Fruit fly (Drosophila melanogaster) whole organism, embryonic: ENCODE results near the gene CG42728.

ENCODE experiments used
- Adf1 ChIP-seq: fragments of 200-800 bp; sonication (Bioruptor generic); IDR thresholded peaks from 2 replicates; pipeline ENCODE4 v1.3.6; 2022; ENCODE audit warnings: missing biosample characterization, missing genetic modification characterization
- Bteb2 ChIP-seq: fragments of 200-800 bp; sonication (Bioruptor generic); optimal IDR thresholded peaks from 2 replicates; lab custom pipeline; 2016; ENCODE audit warnings: missing biosample characterization, missing genetic modification characterization
- CG10543 ChIP-seq: fragments of 200-800 bp; sonication (Bioruptor generic); optimal IDR thresholded peaks from 3 replicates; lab custom pipeline; 2017; ENCODE audit warnings: missing biosample characterization, mild to moderate bottlenecking, missing genetic modification characterization, moderate library complexity
- CG10959 ChIP-seq: fragments of 200-800 bp; sonication (Bioruptor generic); IDR thresholded peaks from 2 replicates; pipeline ENCODE4 v1.3.6; 2022; ENCODE audit warnings: missing biosample characterization, missing genetic modification characterization
- CG11695 ChIP-seq: fragments of 200-800 bp; sonication (Bioruptor generic); IDR thresholded peaks from 3 replicates; pipeline ENCODE4 v1.3.6; 2022; ENCODE audit warnings: missing biosample characterization, missing genetic modification characterization
- CG13424 ChIP-seq: fragments of 200-800 bp; sonication (Bioruptor generic); optimal IDR thresholded peaks from 2 replicates; lab custom pipeline; 2019; ENCODE audit warnings: missing biosample characterization, mild to moderate bottlenecking, missing genetic modification characterization, moderate library complexity
- CG15601 ChIP-seq: fragments of 200-800 bp; sonication (Bioruptor generic); optimal IDR thresholded peaks from 3 replicates; lab custom pipeline; 2019; ENCODE audit warnings: missing biosample characterization, mild to moderate bottlenecking, missing genetic modification characterization, moderate library complexity
- CG1602 ChIP-seq: fragments of 200-800 bp; sonication (Bioruptor generic); optimal IDR thresholded peaks from 3 replicates; lab custom pipeline; 2016; ENCODE audit warnings: missing biosample characterization, missing genetic modification characterization
- CG18599 ChIP-seq: fragments of 200-800 bp; sonication (Bioruptor generic); optimal IDR thresholded peaks from 3 replicates; lab custom pipeline; 2017; ENCODE audit warnings: missing biosample characterization, missing genetic modification characterization, mild to moderate bottlenecking, moderate library complexity, missing genetic modification reagents
- CG2202 ChIP-seq: fragments of 200-800 bp; sonication (Bioruptor generic); optimal IDR thresholded peaks from 2 replicates; lab custom pipeline; 2018; ENCODE audit warnings: missing biosample characterization, mild to moderate bottlenecking, missing genetic modification characterization
- CG30403 ChIP-seq: fragments of 200-800 bp; sonication (Bioruptor generic); optimal IDR thresholded peaks from 3 replicates; lab custom pipeline; 2016; ENCODE audit warnings: missing biosample characterization, missing genetic modification characterization
- CG3065 ChIP-seq: fragments of 200-800 bp; sonication (Bioruptor generic); optimal IDR thresholded peaks from 2 replicates; lab custom pipeline; 2016; ENCODE audit warnings: missing biosample characterization, missing genetic modification characterization
- CG4404 ChIP-seq: fragments of 200-800 bp; sonication (Bioruptor generic); IDR thresholded peaks from 2 replicates; pipeline ENCODE4 v1.3.6; 2022; ENCODE audit warnings: missing biosample characterization, missing genetic modification characterization
- CG6654 ChIP-seq: fragments of 200-800 bp; sonication (Bioruptor generic); optimal IDR thresholded peaks from 2 replicates; lab custom pipeline; 2017; ENCODE audit warnings: missing biosample characterization, mild to moderate bottlenecking, missing genetic modification characterization
- CG6765 ChIP-seq: fragments of 200-800 bp; sonication (Bioruptor generic); optimal IDR thresholded peaks from 3 replicates; lab custom pipeline; 2017; ENCODE audit warnings: missing biosample characterization, mild to moderate bottlenecking, missing genetic modification characterization
- CG8290 ChIP-seq, 3 experiments: fragments of 200-800 bp; sonication (Bioruptor generic); optimal IDR thresholded peaks; 2 replicates each; lab custom pipeline; 2016 to 2019; ENCODE audit warnings: missing biosample characterization in 3 of 3, missing genetic modification characterization in 3 of 3, mild to moderate bottlenecking in 2 of 3, moderate library complexity in 1 of 3
- Drgx ChIP-seq: fragments of 200-800 bp; sonication (Bioruptor generic); IDR thresholded peaks from 2 replicates; pipeline ENCODE4 v1.3.6; 2022; ENCODE audit warnings: missing biosample characterization, missing genetic modification characterization
- Ets97D ChIP-seq: fragments of 200-800 bp; sonication (Bioruptor generic); optimal IDR thresholded peaks from 3 replicates; lab custom pipeline; 2016; ENCODE audit warnings: missing biosample characterization, missing genetic modification characterization
- GATAe ChIP-seq: fragments of 200-800 bp; sonication (Bioruptor generic); conservative IDR thresholded peaks from 2 replicates; pipeline ENCODE4 v1.3.6; 2022; ENCODE audit warnings: missing biosample characterization, missing genetic modification characterization
- HmgD ChIP-seq: fragments of 200-800 bp; sonication (Bioruptor generic); optimal IDR thresholded peaks from 3 replicates; lab custom pipeline; 2016; ENCODE audit warnings: missing biosample characterization, missing genetic modification characterization
- Hmx ChIP-seq: fragments of 200-800 bp; sonication (Bioruptor generic); optimal IDR thresholded peaks from 2 replicates; lab custom pipeline; 2016; ENCODE audit warnings: missing biosample characterization, missing genetic modification characterization
- Hr51 ChIP-seq, 2 experiments: fragments of 200-800 bp; sonication (Bioruptor generic); optimal IDR thresholded peaks; 2 replicates in 1 of 2; 3 replicates in 1 of 2; lab custom pipeline; 2016 to 2018; ENCODE audit warnings: missing biosample characterization in 2 of 2, missing genetic modification characterization in 2 of 2, mild to moderate bottlenecking in 1 of 2, moderate library complexity in 1 of 2
- Jarid2 ChIP-seq: fragments of 200-800 bp; sonication (Bioruptor generic); optimal IDR thresholded peaks from 3 replicates; lab custom pipeline; 2017; ENCODE audit warnings: mild to moderate bottlenecking, missing biosample characterization, missing genetic modification reagents, missing genetic modification characterization
- Kr ChIP-seq: fragments of 200-800 bp; sonication (Bioruptor generic); optimal IDR thresholded peaks from 2 replicates; lab custom pipeline; 2017; ENCODE audit warnings: missing biosample characterization, mild to moderate bottlenecking, missing genetic modification characterization
- Lpt ChIP-seq: fragments of >200 bp; optimal IDR thresholded peaks from 2 replicates; lab custom pipeline; 2018; ENCODE audit warnings: missing biosample characterization, missing genetic modification characterization
- Med ChIP-seq: fragments of 200-800 bp; sonication (Bioruptor generic); peaks from one replicate; lab custom pipeline; 2016; ENCODE audit warnings: missing biosample characterization, missing genetic modification characterization, mild to moderate bottlenecking, inconsistent platforms, moderate library complexity
- Meics ChIP-seq: fragments of 200-800 bp; sonication (Bioruptor generic); optimal IDR thresholded peaks from 2 replicates; lab custom pipeline; 2017; ENCODE audit warnings: missing biosample characterization, mild to moderate bottlenecking, missing genetic modification characterization
- NC2α ChIP-seq: fragments of 200-800 bp; sonication (Bioruptor generic); optimal IDR thresholded peaks from 2 replicates; lab custom pipeline; 2016; ENCODE audit warnings: missing biosample characterization, missing genetic modification characterization
- Neu2 ChIP-seq: fragments of 200-800 bp; sonication (Bioruptor generic); optimal IDR thresholded peaks from 3 replicates; lab custom pipeline; 2016; ENCODE audit warnings: missing biosample characterization, missing genetic modification characterization, borderline replicate concordance
- Scr ChIP-seq: fragments of 200-800 bp; sonication (Bioruptor generic); IDR thresholded peaks from 2 replicates; pipeline ENCODE4 v1.3.6; 2022; ENCODE audit warnings: missing biosample characterization, missing genetic modification characterization; ENCODE audit not compliant: partially characterized antibody
- az2 ChIP-seq: fragments of 200-800 bp; sonication (Bioruptor generic); optimal IDR thresholded peaks from 3 replicates; lab custom pipeline; 2016; ENCODE audit warnings: missing biosample characterization, missing genetic modification characterization
- bowl ChIP-seq: fragments of 200-800 bp; sonication (Bioruptor generic); IDR thresholded peaks from 2 replicates; pipeline ENCODE4 v1.3.6; 2022; ENCODE audit warnings: missing biosample characterization, missing genetic modification characterization
- cato ChIP-seq: fragments of 200-800 bp; sonication (Bioruptor generic); optimal IDR thresholded peaks from 2 replicates; lab custom pipeline; 2016; ENCODE audit warnings: missing biosample characterization, missing genetic modification characterization, borderline replicate concordance
- cwo ChIP-seq: fragments of 200-800 bp; sonication (Bioruptor generic); optimal IDR thresholded peaks from 3 replicates; lab custom pipeline; 2017; ENCODE audit warnings: missing biosample characterization, missing genetic modification characterization, mild to moderate bottlenecking, moderate library complexity, missing genetic modification reagents
- ems ChIP-seq: fragments of 200-800 bp; sonication (Bioruptor generic); optimal IDR thresholded peaks from 3 replicates; lab custom pipeline; 2016; ENCODE audit warnings: missing biosample characterization, missing genetic modification characterization
- exex ChIP-seq: fragments of 200-800 bp; sonication (Bioruptor generic); optimal IDR thresholded peaks from 4 replicates; lab custom pipeline; 2018; ENCODE audit warnings: missing biosample characterization, mild to moderate bottlenecking, missing genetic modification characterization, moderate library complexity
- hth ChIP-seq: fragments of >200 bp; optimal IDR thresholded peaks from 2 replicates; lab custom pipeline; 2017; ENCODE audit warnings: inconsistent platforms
- jumu ChIP-seq: fragments of 200-800 bp; sonication (Bioruptor generic); optimal IDR thresholded peaks from 3 replicates; lab custom pipeline; 2016; ENCODE audit warnings: missing biosample characterization, missing genetic modification characterization
- kni ChIP-seq: fragments of 200-800 bp; sonication (Bioruptor generic); optimal IDR thresholded peaks from 3 replicates; lab custom pipeline; 2017; ENCODE audit warnings: mild to moderate bottlenecking, missing biosample characterization, missing genetic modification reagents, missing genetic modification characterization
- lab ChIP-seq: fragments of 200-800 bp; sonication (Bioruptor generic); optimal IDR thresholded peaks from 3 replicates; lab custom pipeline; 2017; ENCODE audit warnings: missing biosample characterization, missing genetic modification characterization, mild to moderate bottlenecking, moderate library complexity, missing genetic modification reagents
- mirr ChIP-seq: fragments of 200-800 bp; sonication (Bioruptor generic); optimal IDR thresholded peaks from 3 replicates; lab custom pipeline; 2018; ENCODE audit warnings: missing biosample characterization, mild to moderate bottlenecking, missing genetic modification characterization
- otp ChIP-seq: fragments of 200-800 bp; sonication (Bioruptor generic); IDR thresholded peaks from 3 replicates; pipeline ENCODE4, ENCODE4 v1.3.6; 2022; ENCODE audit warnings: missing biosample characterization, missing genetic modification characterization
- peb ChIP-seq: fragments of 200-800 bp; sonication (Bioruptor generic); IDR thresholded peaks from 2 replicates; pipeline ENCODE4 v1.3.6; 2022; ENCODE audit warnings: missing biosample characterization, missing genetic modification characterization
- repo ChIP-seq: fragments of 200-800 bp; sonication (Bioruptor generic); optimal IDR thresholded peaks from 2 replicates; lab custom pipeline; 2016; ENCODE audit warnings: missing biosample characterization, missing genetic modification characterization
- schlank ChIP-seq: fragments of 200-800 bp; sonication (Bioruptor generic); optimal IDR thresholded peaks from 2 replicates; lab custom pipeline; 2018; ENCODE audit warnings: missing biosample characterization, mild to moderate bottlenecking, missing genetic modification characterization
- sd ChIP-seq: fragments of 200-800 bp; sonication (Bioruptor generic); optimal IDR thresholded peaks from 3 replicates; lab custom pipeline; 2018; ENCODE audit warnings: missing biosample characterization, mild to moderate bottlenecking, missing genetic modification characterization, moderate library complexity
- sisA ChIP-seq: fragments of 200-800 bp; sonication (Bioruptor generic); IDR thresholded peaks from 2 replicates; pipeline ENCODE4 v1.3.6; 2022; ENCODE audit warnings: missing biosample characterization, missing genetic modification characterization
- stc ChIP-seq: fragments of 200-800 bp; sonication (Bioruptor generic); IDR thresholded peaks from 2 replicates; pipeline ENCODE4 v1.3.6; 2022; ENCODE audit warnings: missing biosample characterization, missing genetic modification characterization
- zfh1 ChIP-seq: fragments of 200-800 bp; sonication (Bioruptor generic); IDR thresholded peaks from 3 replicates; pipeline ENCODE4 v1.3.6; 2022; ENCODE audit warnings: missing biosample characterization, missing genetic modification characterization

The CG42728 gene

dm6 chr3L:15519492-15519891 lies 8.5 kb downstream of the CG42728 start, which contains the start of gene mex1:
Gene mex1, minus strand, starts transcription at chr3L:15519592.
- peak; percentile 30 for TF ChIP-seq cwo (GFP tag; lab: Kevin White, UChicago)
- no peak for TF ChIP-seq otp (GFP tag; lab: Robert Waterston, UW)
- TF ChIP-seq CG18599 (GFP tag; lab: Kevin White, UChicago) = peak; percentile 9
- TF ChIP-seq Meics (GFP tag; lab: Kevin White, UChicago) = peak; percentile 46
- no peak for TF ChIP-seq CG6765 (GFP tag; lab: Kevin White, UChicago)
- TF ChIP-seq hth = no peak
- TF ChIP-seq, all 482 proteins: peak for 3

dm6 chr3L:15518344-15518743 lies 9.7 kb downstream of the CG42728 start:
- TF ChIP-seq Med (GFP tag; lab: Kevin White, UChicago) = peak; percentile 29
- no peak for TF ChIP-seq Ets97D
- no peak for TF ChIP-seq CG10543 (GFP tag; lab: Kevin White, UChicago)
- TF ChIP-seq peb (GFP tag; lab: Robert Waterston, UW) = no peak
- no peak for TF ChIP-seq Kr (GFP tag; lab: Kevin White, UChicago)
- TF ChIP-seq CG6654 (GFP tag; lab: Kevin White, UChicago) = no peak
- TF ChIP-seq CG4404 (GFP tag; lab: Robert Waterston, UW) = no peak
- TF ChIP-seq repo (GFP tag; lab: Kevin White, UChicago) = no peak
- TF ChIP-seq sisA (GFP tag; lab: Robert Waterston, UW) = no peak
- TF ChIP-seq CG30403 (GFP tag; lab: Kevin White, UChicago) = no peak
- TF ChIP-seq Lpt (GFP tag; lab: Kevin White, UChicago) = no peak
- TF ChIP-seq Jarid2 = no peak
- TF ChIP-seq jumu = no peak
- no peak for TF ChIP-seq CG13424 (tag; lab: Kevin White, UChicago)
- no peak for TF ChIP-seq Bteb2 (GFP tag; lab: Kevin White, UChicago)
- TF ChIP-seq exex (tag; lab: Kevin White, UChicago) = peak; percentile 76
- TF ChIP-seq kni (GFP tag; lab: Kevin White, UChicago) = no peak
- no peak for TF ChIP-seq HmgD (GFP tag; lab: Kevin White, UChicago)
- TF ChIP-seq NC2α (GFP tag; lab: Kevin White, UChicago) = no peak
- TF ChIP-seq cato (GFP tag; lab: Kevin White, UChicago) = no peak
- TF ChIP-seq bowl (GFP tag; lab: Robert Waterston, UW) = no peak
- 0 out of 2 replicates have a peak, but pooled peaks have one; percentile 19 for TF ChIP-seq stc (GFP tag; lab: Robert Waterston, UW)
- no peak for TF ChIP-seq Neu2 (GFP tag; lab: Kevin White, UChicago)
- TF ChIP-seq GATAe (GFP tag; lab: Robert Waterston, UW) = peak; percentile 42
- TF ChIP-seq sd (tag; lab: Kevin White, UChicago) = no peak
- no peak for TF ChIP-seq az2 (GFP tag; lab: Kevin White, UChicago)
- TF ChIP-seq CG11695 = no peak
- TF ChIP-seq Scr (GFP tag; lab: Robert Waterston, UW) = no peak
- no peak for TF ChIP-seq CG2202 (tag; lab: Kevin White, UChicago)
- peak; percentile 63 for TF ChIP-seq mirr (GFP tag; lab: Kevin White, UChicago)
- TF ChIP-seq zfh1 (GFP tag; lab: Robert Waterston, UW) = no peak
- no peak for TF ChIP-seq CG1602
- peak; percentile 32 for TF ChIP-seq CG15601
- TF ChIP-seq Adf1 (GFP tag; lab: Robert Waterston, UW) = no peak
- no peak for TF ChIP-seq schlank (tag; lab: Kevin White, UChicago)
- no peak for TF ChIP-seq CG3065 (GFP tag; lab: Kevin White, UChicago)
- TF ChIP-seq Hr51 (GFP tag; optimal IDR thresholded peaks at IDR 0.05; lab: Kevin White, UChicago) = no peak
- TF ChIP-seq CG10959 = no peak
- TF ChIP-seq Drgx (GFP tag; lab: Robert Waterston, UW) = no peak
- no peak for TF ChIP-seq CG8290 (GFP tag; optimal IDR thresholded peaks at IDR 0.05; lab: Kevin White, UChicago)
- peak in 1 of 2 experiments; percentile 17 for TF ChIP-seq CG8290 (tag; optimal IDR thresholded peaks at IDR 0.05; lab: Kevin White, UChicago)
- no peak for TF ChIP-seq Hmx (GFP tag; lab: Kevin White, UChicago)
- no peak for TF ChIP-seq hth
- TF ChIP-seq ems = no peak
- peak; percentile 4 for TF ChIP-seq lab (GFP tag; lab: Kevin White, UChicago)
